Fruit fly (Drosophila melanogaster): ENCODE measurements around the gene CG5885.
A peak's percentile ranks its signal among the peaks of the same experiment; 100 is the strongest.

CG5885 gene

DNA sequence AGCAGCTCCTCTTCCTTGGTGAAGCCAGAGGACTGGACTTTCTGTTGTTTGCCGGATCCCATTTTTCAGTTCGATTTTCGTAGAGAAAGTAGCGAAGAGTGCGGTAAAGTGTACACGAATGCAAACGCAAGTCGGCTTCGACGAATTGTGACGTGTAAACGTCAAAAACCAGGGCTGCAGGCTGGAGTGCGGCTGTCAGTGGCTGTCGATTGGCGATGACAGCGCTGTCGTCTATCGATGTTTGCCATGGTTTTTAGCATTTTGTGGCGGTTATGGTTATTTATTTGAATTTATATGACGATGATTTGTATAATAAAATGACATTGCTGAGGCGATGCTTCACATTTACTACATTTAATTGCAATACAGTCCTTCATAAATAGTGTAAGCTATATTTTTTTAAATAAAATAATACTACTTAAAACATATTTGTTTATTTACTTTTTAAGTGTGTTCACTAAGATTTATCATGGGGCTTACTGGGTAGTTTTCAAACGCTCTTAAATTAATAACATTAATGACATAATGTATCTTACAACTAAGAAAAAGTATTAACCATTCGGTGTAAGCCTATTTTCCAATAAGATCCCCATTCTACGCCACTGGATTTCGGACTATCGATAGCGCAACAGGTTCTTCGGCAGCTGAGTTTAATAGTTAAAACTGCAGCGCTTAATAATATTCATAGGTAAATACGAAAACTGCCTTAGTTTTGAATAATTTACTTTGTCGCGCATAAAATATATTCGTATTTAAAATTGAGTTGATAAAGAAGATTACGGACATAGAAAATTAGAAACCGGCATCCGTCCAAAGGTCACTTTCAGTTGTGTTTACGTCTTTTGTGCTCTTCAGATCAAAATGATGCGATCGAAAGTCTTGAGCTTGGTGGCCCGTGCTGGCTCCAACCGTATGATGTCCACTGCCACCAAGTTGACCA lies at the start of gene CG5885, which contains the start of gene CG4598 (continued):
- no peak for TF ChIP-seq ham (GFP tag; IDR thresholded peaks at IDR 0.05)
- no peak for TF ChIP-seq CG1792 (GFP tag; optimal IDR thresholded peaks at IDR 0.05)
- peak; percentile 87 for TF ChIP-seq gem (tag; optimal IDR thresholded peaks at IDR 0.05)
- TF ChIP-seq sc (optimal IDR thresholded peaks at IDR 0.05) = no peak
- TF ChIP-seq sc (GFP tag; optimal IDR thresholded peaks at IDR 0.05) = peak; percentile 28
- 0 out of 2 replicates have a peak, but pooled peaks have one; percentile 37 for TF ChIP-seq CG2129 (GFP tag; IDR thresholded peaks at IDR 0.05; ENCODE audit: partially characterized antibody)
- peak; percentile 72; the same call in 2 of the 3 replicates for TF ChIP-seq dysf (GFP tag; IDR thresholded peaks at IDR 0.05)
- peak; percentile 57 for TF ChIP-seq Fer2 (tag; optimal IDR thresholded peaks at IDR 0.05)
- peak; percentile 71 for TF ChIP-seq CG17186 (GFP tag; optimal IDR thresholded peaks at IDR 0.05)
- TF ChIP-seq inv (GFP tag; IDR thresholded peaks at IDR 0.05; ENCODE audit: partially characterized antibody) = peak; percentile 58
- no peak for TF ChIP-seq CG4282 (GFP tag; optimal IDR thresholded peaks at IDR 0.05)
- TF ChIP-seq CG7357 (GFP tag; IDR thresholded peaks at IDR 0.05) = no peak
- no peak; the same call in 1 of the 2 replicates for TF ChIP-seq ttk (GFP tag; IDR thresholded peaks at IDR 0.05)
- TF ChIP-seq CG3995 (GFP tag; optimal IDR thresholded peaks at IDR 0.05) = no peak
- peak; percentile 70 for TF ChIP-seq sug (tag; optimal IDR thresholded peaks at IDR 0.05)
- TF ChIP-seq HmgZ (tag; optimal IDR thresholded peaks at IDR 0.05) = peak; percentile 55
- no peak for TF ChIP-seq bigmax (GFP tag; optimal IDR thresholded peaks at IDR 0.05)
- TF ChIP-seq CG9727 (GFP tag; optimal IDR thresholded peaks at IDR 0.05) = peak; percentile 57
- TF ChIP-seq CG8281 (tag; optimal IDR thresholded peaks at IDR 0.05) = no peak
- TF ChIP-seq CG10147 (GFP tag; optimal IDR thresholded peaks at IDR 0.05) = peak; percentile 25
- peak; percentile 73 for TF ChIP-seq sisA (GFP tag; IDR thresholded peaks at IDR 0.05)
- TF ChIP-seq C15 (GFP tag; IDR thresholded peaks at IDR 0.05) = 0 out of 3 replicates have a peak, but pooled peaks have one; percentile 17
- TF ChIP-seq CG6654 (GFP tag; optimal IDR thresholded peaks at IDR 0.05) = no peak
- no peak for TF ChIP-seq Jarid2 (GFP tag; optimal IDR thresholded peaks at IDR 0.05)
- TF ChIP-seq CG6765 (GFP tag; optimal IDR thresholded peaks at IDR 0.05) = peak; percentile 36
- TF ChIP-seq tll (GFP tag; optimal IDR thresholded peaks at IDR 0.05) = no peak
- TF ChIP-seq Max (GFP tag; optimal IDR thresholded peaks at IDR 0.05) = no peak
- TF ChIP-seq CG17361 (GFP tag; IDR thresholded peaks at IDR 0.05) = peak; percentile 77
- TF ChIP-seq gfzf (GFP tag; optimal IDR thresholded peaks at IDR 0.05) = peak; percentile 50
- TF ChIP-seq Poxn (GFP tag; IDR thresholded peaks at IDR 0.05) = no peak
- TF ChIP-seq CG3847 (GFP tag; IDR thresholded peaks at IDR 0.05) = peak; percentile 59
- TF ChIP-seq z (GFP tag; IDR thresholded peaks at IDR 0.05) = no peak
- 0 out of 2 replicates have a peak, but pooled peaks have one; percentile 34 for TF ChIP-seq rib (GFP tag; IDR thresholded peaks at IDR 0.05)
- TF ChIP-seq sima (GFP tag; optimal IDR thresholded peaks at IDR 0.05) = no peak
- peak; percentile 77 for TF ChIP-seq CG30403 (GFP tag; optimal IDR thresholded peaks at IDR 0.05)
- no peak for TF ChIP-seq CG2199 (GFP tag; IDR thresholded peaks at IDR 0.05)
- TF ChIP-seq NfI (GFP tag; optimal IDR thresholded peaks at IDR 0.05) = peak; percentile 69
- TF ChIP-seq eve (GFP tag; optimal IDR thresholded peaks at IDR 0.05) = no peak
- TF ChIP-seq slp2 (GFP tag; optimal IDR thresholded peaks at IDR 0.05) = no peak
- TF ChIP-seq fd96Cb (tag; optimal IDR thresholded peaks at IDR 0.05) = peak; percentile 48
- TF ChIP-seq CG4360 (GFP tag; IDR thresholded peaks at IDR 0.05) = no peak
- TF ChIP-seq repo (GFP tag; optimal IDR thresholded peaks at IDR 0.05) = no peak
- TF ChIP-seq da (GFP tag; optimal IDR thresholded peaks at IDR 0.05) = no peak
- peak; percentile 54 for TF ChIP-seq CG30020 (tag; optimal IDR thresholded peaks at IDR 0.05)
- peak; percentile 39 for TF ChIP-seq CG10654 (GFP tag; optimal IDR thresholded peaks at IDR 0.05)
- TF ChIP-seq CG7556 (GFP tag; optimal IDR thresholded peaks at IDR 0.05) = peak; percentile 71
- TF ChIP-seq phol (tag; optimal IDR thresholded peaks at IDR 0.05) = peak; percentile 69
- TF ChIP-seq jigr1 (GFP tag; IDR thresholded peaks at IDR 0.05) = no peak
- peak; percentile 66 for TF ChIP-seq ap (GFP tag; IDR thresholded peaks at IDR 0.05)
